Fruit fly (Drosophila melanogaster) whole organism, embryonic: ENCODE measurements around the gene CG42847.

Source experiments
- Adf1 ChIP-seq: fragments of 200-800 bp; sonication (Bioruptor generic); IDR thresholded peaks from 2 replicates; pipeline ENCODE4 v1.3.6; 2022; ENCODE audit warnings: missing biosample characterization, missing genetic modification characterization
- Awh ChIP-seq: fragments of 200-800 bp; sonication (Bioruptor generic); IDR thresholded peaks from 2 replicates; pipeline ENCODE4, ENCODE4 v1.3.6; 2022; ENCODE audit warnings: missing biosample characterization, missing genetic modification characterization
- BEAF-32 ChIP-seq: fragments of 200-800 bp; sonication (Bioruptor generic); optimal IDR thresholded peaks from 3 replicates; lab custom pipeline; 2017; ENCODE audit warnings: missing biosample characterization, missing genetic modification characterization, mild to moderate bottlenecking, moderate library complexity, missing genetic modification reagents
- CG12219 ChIP-seq: fragments of 200-800 bp; sonication (Bioruptor generic); optimal IDR thresholded peaks from 3 replicates; lab custom pipeline; 2018; ENCODE audit warnings: missing biosample characterization, mild to moderate bottlenecking, missing genetic modification characterization
- CG15479 ChIP-seq: fragments of 200-800 bp; sonication (Bioruptor generic); optimal IDR thresholded peaks from 3 replicates; lab custom pipeline; 2019; ENCODE audit warnings: missing biosample characterization, mild to moderate bottlenecking, missing genetic modification characterization, moderate library complexity
- CG1602 ChIP-seq: fragments of 200-800 bp; sonication (Bioruptor generic); optimal IDR thresholded peaks from 3 replicates; lab custom pipeline; 2016; ENCODE audit warnings: missing biosample characterization, missing genetic modification characterization
- CG2199 ChIP-seq: fragments of 200-800 bp; sonication (Bioruptor generic); IDR thresholded peaks from 3 replicates; pipeline ENCODE4 v1.3.6; 2022; ENCODE audit warnings: missing biosample characterization, missing genetic modification characterization
- CG3407 ChIP-seq: fragments of 200-800 bp; sonication (Bioruptor generic); optimal IDR thresholded peaks from 2 replicates; lab custom pipeline; 2018; ENCODE audit warnings: missing biosample characterization, mild to moderate bottlenecking, missing genetic modification characterization
- CG4730 ChIP-seq: fragments of 200-800 bp; sonication (Bioruptor generic); IDR thresholded peaks from 2 replicates; pipeline ENCODE4 v1.3.6; 2022; ENCODE audit warnings: missing biosample characterization, missing genetic modification characterization
- CG5180 ChIP-seq: fragments of 200-800 bp; sonication (Bioruptor generic); optimal IDR thresholded peaks from 3 replicates; lab custom pipeline; 2017; ENCODE audit warnings: missing biosample characterization, missing genetic modification characterization, mild to moderate bottlenecking, moderate library complexity, missing genetic modification reagents
- CG8290 ChIP-seq, 3 experiments: fragments of 200-800 bp; sonication (Bioruptor generic); optimal IDR thresholded peaks; 2 replicates each; lab custom pipeline; 2016 to 2019; ENCODE audit warnings: missing biosample characterization in 3 of 3, missing genetic modification characterization in 3 of 3, mild to moderate bottlenecking in 2 of 3, moderate library complexity in 1 of 3
- CG8924 ChIP-seq: fragments of 200-800 bp; optimal IDR thresholded peaks from 3 replicates; lab custom pipeline; 2019; ENCODE audit warnings: missing biosample characterization, mild to moderate bottlenecking, missing genetic modification characterization, moderate library complexity
- Chrac-16 ChIP-seq: fragments of 200-800 bp; sonication (Bioruptor generic); optimal IDR thresholded peaks from 3 replicates; lab custom pipeline; 2016; ENCODE audit warnings: missing biosample characterization, missing genetic modification characterization
- D ChIP-seq, 2 experiments: fragments of 200-800 bp in 1 of 2; fragments of >200 bp in 1 of 2; sonication (Bioruptor generic) in 1 of 2; optimal IDR thresholded peaks; 2 replicates in 1 of 2; 3 replicates in 1 of 2; lab custom pipeline; 2017; ENCODE audit warnings: mild to moderate bottlenecking in 1 of 2, missing biosample characterization in 1 of 2, missing genetic modification characterization in 1 of 2, missing genetic modification reagents in 1 of 2
- Doc3 ChIP-seq: fragments of 200-800 bp; sonication (Bioruptor generic); IDR thresholded peaks from 3 replicates; pipeline ENCODE4 v1.3.6; 2022; ENCODE audit warnings: missing biosample characterization, missing genetic modification characterization; ENCODE audit not compliant: partially characterized antibody
- Dp ChIP-seq: fragments of 200-800 bp; sonication (Bioruptor generic); optimal IDR thresholded peaks from 2 replicates; lab custom pipeline; 2018; ENCODE audit warnings: missing biosample characterization, mild to moderate bottlenecking, missing genetic modification characterization, moderate library complexity
- Eip74EF ChIP-seq, 2 experiments: fragments of 200-800 bp in 1 of 2; fragments of >200 bp in 1 of 2; sonication (Bioruptor generic) in 1 of 2; optimal IDR thresholded peaks; 2 replicates each; lab custom pipeline; 2017 to 2019; ENCODE audit warnings: missing biosample characterization in 2 of 2, missing genetic modification characterization in 2 of 2, mild to moderate bottlenecking in 1 of 2, moderate library complexity in 1 of 2
- HHEX ChIP-seq: fragments of 200-800 bp; sonication (Bioruptor generic); optimal IDR thresholded peaks from 3 replicates; lab custom pipeline; 2017; ENCODE audit warnings: missing biosample characterization, mild to moderate bottlenecking, missing genetic modification characterization, missing genetic modification reagents
- Hmr ChIP-seq: fragments of 200-800 bp; sonication (Bioruptor generic); optimal IDR thresholded peaks from 3 replicates; lab custom pipeline; 2017; ENCODE audit warnings: mild to moderate bottlenecking, missing biosample characterization, missing genetic modification reagents, missing genetic modification characterization
- Kr ChIP-seq: fragments of 200-800 bp; sonication (Bioruptor generic); optimal IDR thresholded peaks from 2 replicates; lab custom pipeline; 2017; ENCODE audit warnings: missing biosample characterization, mild to moderate bottlenecking, missing genetic modification characterization
- MESR4 ChIP-seq: fragments of 200-800 bp; sonication (Bioruptor generic); optimal IDR thresholded peaks from 2 replicates; lab custom pipeline; 2018; ENCODE audit warnings: missing biosample characterization, mild to moderate bottlenecking, missing genetic modification characterization, moderate library complexity
- Med ChIP-seq: fragments of 200-800 bp; sonication (Bioruptor generic); peaks from one replicate; lab custom pipeline; 2016; ENCODE audit warnings: missing biosample characterization, missing genetic modification characterization, mild to moderate bottlenecking, inconsistent platforms, moderate library complexity
- NC2α ChIP-seq: fragments of 200-800 bp; sonication (Bioruptor generic); optimal IDR thresholded peaks from 2 replicates; lab custom pipeline; 2016; ENCODE audit warnings: missing biosample characterization, missing genetic modification characterization
- TFAM ChIP-seq: fragments of 200-800 bp; sonication (Bioruptor generic); optimal IDR thresholded peaks from 2 replicates; lab custom pipeline; 2017; ENCODE audit warnings: missing biosample characterization, missing genetic modification characterization, inconsistent platforms
- ac ChIP-seq: fragments of 200-800 bp; sonication (Bioruptor generic); optimal IDR thresholded peaks from 3 replicates; lab custom pipeline; 2017; ENCODE audit warnings: missing biosample characterization, mild to moderate bottlenecking, missing genetic modification characterization
- amos ChIP-seq: fragments of 200-800 bp; sonication (Bioruptor generic); IDR thresholded peaks from 2 replicates; pipeline ENCODE4 v1.3.6; 2022; ENCODE audit warnings: missing biosample characterization, missing genetic modification characterization; ENCODE audit not compliant: partially characterized antibody
- cad ChIP-seq: fragments of >200 bp; optimal IDR thresholded peaks from 2 replicates; lab custom pipeline; 2017; ENCODE audit warnings: missing biosample characterization, missing genetic modification characterization
- cato ChIP-seq: fragments of 200-800 bp; sonication (Bioruptor generic); optimal IDR thresholded peaks from 2 replicates; lab custom pipeline; 2016; ENCODE audit warnings: missing biosample characterization, missing genetic modification characterization, borderline replicate concordance
- chif ChIP-seq, 2 experiments: fragments of 200-800 bp; sonication (Bioruptor generic); optimal IDR thresholded peaks; 3 replicates each; lab custom pipeline; 2016; ENCODE audit warnings: missing biosample characterization in 2 of 2, missing genetic modification characterization in 2 of 2
- eve ChIP-seq, 2 experiments: fragments of >200 bp; optimal IDR thresholded peaks; 2 replicates each; lab custom pipeline; 2017; ENCODE audit warnings: missing biosample characterization in 2 of 2, missing genetic modification characterization in 2 of 2
- insv ChIP-seq, 2 experiments: fragments of 200-800 bp; sonication (Bioruptor generic); optimal IDR thresholded peaks; 3 replicates each; lab custom pipeline; 2016 to 2018; ENCODE audit warnings: missing biosample characterization in 2 of 2, missing genetic modification characterization in 2 of 2
- inv ChIP-seq: fragments of 200-800 bp; sonication (Bioruptor generic); IDR thresholded peaks from 2 replicates; pipeline ENCODE4 v1.3.6; 2022; ENCODE audit warnings: missing biosample characterization, missing genetic modification characterization; ENCODE audit not compliant: partially characterized antibody
- onecut ChIP-seq: fragments of 200-800 bp; sonication (Bioruptor generic); IDR thresholded peaks from 2 replicates; pipeline ENCODE4 v1.3.6; 2022; ENCODE audit warnings: missing biosample characterization, missing genetic modification characterization
- p53 ChIP-seq: fragments of 200-800 bp; sonication (Bioruptor generic); optimal IDR thresholded peaks from 2 replicates; lab custom pipeline; 2016; ENCODE audit warnings: missing biosample characterization, missing genetic modification characterization
- pnt ChIP-seq: fragments of 200-800 bp; sonication (Bioruptor generic); optimal IDR thresholded peaks from 3 replicates; lab custom pipeline; 2016; ENCODE audit warnings: missing biosample characterization, missing genetic modification characterization
- pros ChIP-seq: fragments of 200-800 bp; sonication (Bioruptor generic); optimal IDR thresholded peaks from 3 replicates; lab custom pipeline; 2019; ENCODE audit warnings: missing biosample characterization, mild to moderate bottlenecking, missing genetic modification characterization, moderate library complexity
- sd ChIP-seq: fragments of 200-800 bp; sonication (Bioruptor generic); optimal IDR thresholded peaks from 3 replicates; lab custom pipeline; 2018; ENCODE audit warnings: missing biosample characterization, mild to moderate bottlenecking, missing genetic modification characterization, moderate library complexity
- sens ChIP-seq: fragments of 200-800 bp; sonication (Bioruptor generic); peaks from one replicate; lab custom pipeline; 2016; ENCODE audit warnings: missing biosample characterization, missing genetic modification characterization
- tll ChIP-seq, 2 experiments: fragments of 200-800 bp in 1 of 2; fragments of >200 bp in 1 of 2; sonication (Bioruptor generic) in 1 of 2; optimal IDR thresholded peaks; 2 replicates each; lab custom pipeline; 2017 to 2019; ENCODE audit warnings: missing biosample characterization in 2 of 2, missing genetic modification characterization in 2 of 2, mild to moderate bottlenecking in 1 of 2, moderate library complexity in 1 of 2
- twi ChIP-seq: fragments of 200-800 bp; optimal IDR thresholded peaks from 2 replicates; lab custom pipeline; 2019; ENCODE audit warnings: missing biosample characterization, mild to moderate bottlenecking, missing genetic modification characterization, moderate library complexity
- wdn ChIP-seq: fragments of 200-800 bp; sonication (Bioruptor generic); IDR thresholded peaks from 2 replicates; pipeline ENCODE4 v1.3.6; 2022; ENCODE audit warnings: missing biosample characterization, missing genetic modification characterization
- zen ChIP-seq: fragments of 200-800 bp; sonication (Bioruptor generic); optimal IDR thresholded peaks from 3 replicates; lab custom pipeline; 2018; ENCODE audit warnings: missing biosample characterization, mild to moderate bottlenecking, missing genetic modification characterization, moderate library complexity

CG42847 gene

dm6 chr2L:9452959-9453358 is 25.3 kb downstream of the CG42847 start (continued):
- TF ChIP-seq HHEX (GFP tag; lab: Kevin White, UChicago) (no peak), wdn (no peak), Dp (GFP tag; lab: Kevin White, UChicago) (no peak), sd (tag; lab: Kevin White, UChicago) (no peak), BEAF-32 (no peak), CG12219 (GFP tag; lab: Kevin White, UChicago) (no peak), NC2α (GFP tag; lab: Kevin White, UChicago) (no peak), TFAM (GFP tag; lab: Kevin White, UChicago) (no peak), MESR4 (GFP tag; lab: Kevin White, UChicago) (no peak), Eip74EF (GFP tag; optimal IDR thresholded peaks at IDR 0.05; lab: Kevin White, UChicago) (no peak), CG5180 (GFP tag; lab: Kevin White, UChicago) (no peak), Adf1 (GFP tag; lab: Robert Waterston, UW) (no peak), pnt (GFP tag; lab: Kevin White, UChicago) (no peak), CG8290 (GFP tag; optimal IDR thresholded peaks at IDR 0.05; lab: Kevin White, UChicago) (no peak), CG8290 (tag; optimal IDR thresholded peaks at IDR 0.05; lab: Kevin White, UChicago) (peak; percentile 55 to 58), onecut (GFP tag; lab: Robert Waterston, UW) (peak; percentile 53), CG8924 (tag; lab: Kevin White, UChicago) (no peak), Hmr (GFP tag; lab: Kevin White, UChicago) (peak; percentile 15), cato (GFP tag; lab: Kevin White, UChicago) (no peak), p53 (GFP tag; lab: Kevin White, UChicago) (no peak), inv (no peak), CG3407 (GFP tag; lab: Kevin White, UChicago) (no peak), Doc3 (GFP tag; lab: Robert Waterston, UW) (no peak), CG1602 (GFP tag; lab: Kevin White, UChicago) (no peak), cad (peak; percentile 10)

- TF ChIP-seq amos (GFP tag; lab: Robert Waterston, UW) (peak; percentile 25; the same call in 1 of the 2 replicates), twi (tag; lab: Kevin White, UChicago) (peak; percentile 98), sens (GFP tag; lab: Kevin White, UChicago) (peak; percentile 68), CG15479 (GFP tag; lab: Kevin White, UChicago) (peak; percentile 65), Med (GFP tag; lab: Kevin White, UChicago) (peak; percentile 1), insv (GFP tag; optimal IDR thresholded peaks at IDR 0.05; lab: Kevin White, UChicago) (peak in 1 of 2 experiments; percentile 76), pros (GFP tag; lab: Kevin White, UChicago) (peak; percentile 62), ac (GFP tag; lab: Kevin White, UChicago) (peak; percentile 61), CG4730 (GFP tag; lab: Robert Waterston, UW) (no peak), Kr (GFP tag; lab: Kevin White, UChicago) (peak; percentile 48), zen (tag; lab: Kevin White, UChicago) (peak; percentile 32), Chrac-16 (GFP tag; lab: Kevin White, UChicago) (no peak), chif (GFP tag; optimal IDR thresholded peaks at IDR 0.05; lab: Kevin White, UChicago) (no peak), CG2199 (peak; percentile 70; the same call in 1 of the 3 replicates), tll (GFP tag; optimal IDR thresholded peaks at IDR 0.05; lab: Kevin White, UChicago) (peak in 1 of 2 experiments; percentile 85), Awh (no peak), D (optimal IDR thresholded peaks at IDR 0.05; lab: Kevin White, UChicago) (peak; percentile 89), D (GFP tag; optimal IDR thresholded peaks at IDR 0.05; lab: Kevin White, UChicago) (no peak), eve (GFP tag; optimal IDR thresholded peaks at IDR 0.05; lab: Kevin White, UChicago) (peak in 1 of 2 experiments; percentile 0)
Measured at dm6 chr2L:9454369-9455054, 26.8 kb downstream of the CG42847 start.
